Worm (Caenorhabditis elegans) whole organism, L4/young adult: ENCODE measurements around the gene tbc-8.

ENCODE experiments used
- W03F9.2 ChIP-seq: fragments of 150-350 bp; optimal IDR thresholded peaks from 2 replicates; lab custom pipeline; 2014; ENCODE audit warnings: missing biosample characterization, missing genetic modification characterization
- dao-5 ChIP-seq: sonication (generic microtip); optimal IDR thresholded peaks from 2 replicates; lab custom pipeline; 2016; ENCODE audit warnings: missing genotype, missing genetic modification characterization, moderate library complexity, missing compliant biosample characterization
- him-1 ChIP-seq: sonication (generic microtip); optimal IDR thresholded peaks from 2 replicates; lab custom pipeline; 2016; ENCODE audit warnings: missing genotype, missing genetic modification reagents, missing genetic modification characterization, missing compliant biosample characterization

The tbc-8 gene

ce11 chrIII:10364656-10365055 is at the start of gene tbc-8:
Gene tbc-8, plus strand, starts transcription at chrIII:10364956.
- no peak for TF ChIP-seq him-1 (tag; lab: Kevin White, UChicago)
- no peak for TF ChIP-seq dao-5
- no peak for TF ChIP-seq W03F9.2

- TF ChIP-seq W03F9.2 (no peak), him-1 (tag; lab: Kevin White, UChicago) (no peak), dao-5 (no peak)
Measured at ce11 chrIII:10318062-10318609, 46.6 kb upstream of the tbc-8 start, which contains the start of the genes unc-50 and ostf-4. Gene unc-50, minus strand, starts transcription at chrIII:10318162. Gene ostf-4, minus strand, starts transcription at chrIII:10318559.

ce11 chrIII:10318755-10319154 is 46.0 kb upstream of the tbc-8 start, which contains the start of gene unc-69:
Gene unc-69, plus strand, starts transcription at chrIII:10318939.
- TF ChIP-seq W03F9.2 (peak; percentile 67), him-1 (tag; lab: Kevin White, UChicago) (no peak), dao-5 (no peak)

- TF ChIP-seq him-1 (tag; lab: Kevin White, UChicago) (no peak), W03F9.2 (no peak), dao-5 (no peak)
Measured at ce11 chrIII:10320788-10321187, 44.0 kb upstream of the tbc-8 start, which contains the start of gene sas-7. Gene sas-7, plus strand, starts transcription at chrIII:10321019.

- TF ChIP-seq dao-5, result no peak
- no peak for TF ChIP-seq him-1 (tag; lab: Kevin White, UChicago)
- no peak for TF ChIP-seq W03F9.2
Measured at ce11 chrIII:10326327-10326726, 38.4 kb upstream of the tbc-8 start.

- TF ChIP-seq him-1 (tag; lab: Kevin White, UChicago) (no peak), W03F9.2 (no peak), dao-5 (no peak)
Measured at ce11 chrIII:10328565-10329541, 35.9 kb upstream of the tbc-8 start.

- no peak for TF ChIP-seq dao-5
- TF ChIP-seq him-1 (tag; lab: Kevin White, UChicago), result no peak
- TF ChIP-seq W03F9.2, result no peak
Measured at ce11 chrIII:10329811-10330210, 34.9 kb upstream of the tbc-8 start.

- no peak for TF ChIP-seq W03F9.2
- TF ChIP-seq dao-5, result no peak
- TF ChIP-seq him-1 (tag; lab: Kevin White, UChicago), result no peak
Measured at ce11 chrIII:10330372-10331062, 34.2 kb upstream of the tbc-8 start, which contains the start of gene nex-2. Gene nex-2, minus strand, starts transcription at chrIII:10330422.

ce11 chrIII:10331232-10331631 is 33.5 kb upstream of the tbc-8 start:
- no peak for TF ChIP-seq him-1 (tag; lab: Kevin White, UChicago)
- no peak for TF ChIP-seq W03F9.2
- no peak for TF ChIP-seq dao-5

- TF ChIP-seq him-1 (tag; lab: Kevin White, UChicago) (no peak), dao-5 (no peak), W03F9.2 (no peak)
Measured at ce11 chrIII:10332560-10332959, 32.2 kb upstream of the tbc-8 start, which contains the start of gene T07C4.12. Gene T07C4.12, minus strand, starts transcription at chrIII:10332660.

ce11 chrIII:10333961-10334542 is 30.7 kb upstream of the tbc-8 start, which contains the start of the genes jmjd-4 and mev-1:
Gene jmjd-4, minus strand, starts transcription at chrIII:10334018.
Gene mev-1, plus strand, starts transcription at chrIII:10334277.
- TF ChIP-seq dao-5 (no peak), W03F9.2 (peak; percentile 89), him-1 (tag; lab: Kevin White, UChicago) (peak; percentile 67)

ce11 chrIII:10335086-10335485 is 29.7 kb upstream of the tbc-8 start, which contains the start of gene ced-9:
Gene ced-9, plus strand, starts transcription at chrIII:10335172.
- TF ChIP-seq him-1 (tag; lab: Kevin White, UChicago), result no peak
- TF ChIP-seq dao-5, result no peak
- no peak for TF ChIP-seq W03F9.2

ce11 chrIII:10336109-10336508 is 28.6 kb upstream of the tbc-8 start:
- TF ChIP-seq him-1 (tag; lab: Kevin White, UChicago) (no peak), W03F9.2 (no peak), dao-5 (no peak)
